4 fruit fly cellular contexts compared by ENCODE assay signal in genomic region chr3L:4115701-4116100, dm6.
TF ChIP-seq lines count a peak whose summit lies in the region.

No protein-coding gene starts in this region.

- TF ChIP-seq CTCF in whole organism, embryonic (GFP tag; optimal IDR thresholded peaks at IDR 0.05; lab: Kevin White, UChicago), result no peak

TF ChIP-seq in whole organism, adult, 20 proteins besides CTCF, POLR2A, EP300 and RAD21:
- peak; percentile 51 for TF ChIP-seq pad (GFP tag; optimal IDR thresholded peaks at IDR 0.05; lab: Kevin White, UChicago)
- TF ChIP-seq CG11617 (GFP tag; optimal IDR thresholded peaks at IDR 0.05; lab: Kevin White, UChicago), result no peak
- TF ChIP-seq CG1620 (GFP tag; optimal IDR thresholded peaks at IDR 0.05; lab: Kevin White, UChicago), result no peak
- no peak for TF ChIP-seq CG33017 (tag; optimal IDR thresholded peaks at IDR 0.05; lab: Kevin White, UChicago)
- no peak for TF ChIP-seq kay (GFP tag; lab: Kevin White, UChicago; ENCODE audit: borderline replicate concordance)
- no peak for TF ChIP-seq cnc (optimal IDR thresholded peaks at IDR 0.05; lab: Kevin White, UChicago)

TF ChIP-seq in whole organism, embryonic, 481 proteins besides CTCF, POLR2A, EP300 and RAD21:
- TF ChIP-seq Mes4 (GFP tag; optimal IDR thresholded peaks at IDR 0.05; lab: Kevin White, UChicago), result no peak
- TF ChIP-seq CG34376 (GFP tag; optimal IDR thresholded peaks at IDR 0.05; lab: Kevin White, UChicago), result peak; percentile 13
- TF ChIP-seq exex (tag; optimal IDR thresholded peaks at IDR 0.05; lab: Kevin White, UChicago), result peak; percentile 60
- TF ChIP-seq Trl (optimal IDR thresholded peaks at IDR 0.05; lab: Kevin White, UChicago), result peak in 1 of 2 experiments; percentile 7
- TF ChIP-seq Trl (GFP tag; optimal IDR thresholded peaks at IDR 0.05; lab: Kevin White, UChicago), result no peak
- TF ChIP-seq grn (GFP tag; optimal IDR thresholded peaks at IDR 0.05; lab: Kevin White, UChicago), result peak; percentile 44
- TF ChIP-seq CG13775 (GFP tag; optimal IDR thresholded peaks at IDR 0.05; lab: Kevin White, UChicago), result no peak
- no peak for TF ChIP-seq NFAT (GFP tag; IDR thresholded peaks at IDR 0.05; lab: Robert Waterston, UW)

TF ChIP-seq in whole organism, prepupa, 60 proteins besides CTCF, POLR2A, EP300 and RAD21:
- TF ChIP-seq vri (GFP tag; optimal IDR thresholded peaks at IDR 0.05; lab: Kevin White, UChicago) (peak; percentile 25), Eip93F (GFP tag; optimal IDR thresholded peaks at IDR 0.05; lab: Kevin White, UChicago) (peak; percentile 74), CG6276 (GFP tag; optimal IDR thresholded peaks at IDR 0.05; lab: Kevin White, UChicago) (no peak), svp (GFP tag; lab: Kevin White, UChicago) (peak; percentile 16), Smox (GFP tag; optimal IDR thresholded peaks at IDR 0.05; lab: Kevin White, UChicago) (no peak)

TF ChIP-seq in whole organism, wandering third instar larva, 38 proteins besides CTCF, POLR2A, EP300 and RAD21:
- no peak for TF ChIP-seq Rel (GFP tag; optimal IDR thresholded peaks at IDR 0.05; lab: Kevin White, UChicago)
- peak; percentile 62 for TF ChIP-seq Rel (tag; optimal IDR thresholded peaks at IDR 0.05; lab: Kevin White, UChicago)
- no peak for TF ChIP-seq woc (GFP tag; optimal IDR thresholded peaks at IDR 0.05; lab: Kevin White, UChicago)
- TF ChIP-seq h (GFP tag; optimal IDR thresholded peaks at IDR 0.05; lab: Kevin White, UChicago), result peak; percentile 12
